Fruit fly (Drosophila melanogaster) whole organism: ENCODE data around the gene CG43731.

Source experiments
- CG8478 ChIP-seq: fragments of >200 bp; optimal IDR thresholded peaks from 2 replicates; lab custom pipeline; 2018; ENCODE audit warnings: inconsistent platforms
- Dll ChIP-seq: fragments of >200 bp; optimal IDR thresholded peaks from 2 replicates; lab custom pipeline; 2017
- EcR ChIP-seq, 2 experiments: fragments of >200 bp; optimal IDR thresholded peaks; 2 replicates each; lab custom pipeline; 2017; ENCODE audit warnings: missing biosample characterization in 2 of 2, missing genetic modification characterization in 2 of 2, missing genetic modification reagents in 2 of 2
- pan ChIP-seq: fragments of >200 bp; optimal IDR thresholded peaks from 2 replicates; lab custom pipeline; 2017
- psq ChIP-seq: fragments of >200 bp; optimal IDR thresholded peaks from 2 replicates; lab custom pipeline; 2017
- usp ChIP-seq: fragments of >200 bp; optimal IDR thresholded peaks from 2 replicates; lab custom pipeline; 2017; ENCODE audit warnings: missing biosample characterization, missing genetic modification characterization, mixed read lengths

- TF ChIP-seq EcR (GFP tag; optimal IDR thresholded peaks at IDR 0.05; lab: Kevin White, UChicago), result no peak
- no peak for TF ChIP-seq pan (lab: Kevin White, UChicago)
- TF ChIP-seq psq (lab: Kevin White, UChicago), result no peak
- no peak for TF ChIP-seq Dll (lab: Kevin White, UChicago)
- no peak for TF ChIP-seq usp
- no peak for TF ChIP-seq CG8478 (lab: Kevin White, UChicago)
Measured at dm6 chr2L:19088895-19089294, 12.9 kb upstream of the CG43731 start.
